Worm (Caenorhabditis elegans): ENCODE data around the gene vpat-1.

- TF ChIP-seq snpc-4 (tag; optimal IDR thresholded peaks at IDR 0.05) (no peak), nhr-76 (tag; optimal IDR thresholded peaks at IDR 0.05) (no peak), zip-11 (GFP tag; IDR thresholded peaks at IDR 0.05) (no peak), nhr-28 (tag; optimal IDR thresholded peaks at IDR 0.05) (no peak), fkh-10 (GFP tag; optimal IDR thresholded peaks at IDR 0.05) (no peak), Y48G9A.11 (GFP tag; IDR thresholded peaks at IDR 0.05) (no peak), unc-39 (tag; optimal IDR thresholded peaks at IDR 0.05) (no peak), php-3 (GFP tag; IDR thresholded peaks at IDR 0.05) (no peak), egl-27 (tag; optimal IDR thresholded peaks at IDR 0.05) (no peak), mep-1 (tag; optimal IDR thresholded peaks at IDR 0.05) (no peak)
Measured at ce11 chrX:1009512-1009911, 36.5 kb downstream of the vpat-1 start.

Measured in whole organism, L4 larva.